Fruit fly (Drosophila melanogaster): ENCODE measurements around the gene CG5880.

The CG5880 gene

dm6 chr3R:27131408-27131807 lies 14.9 kb downstream of the CG5880 start (continued):
- TF ChIP-seq CG18476 (GFP tag; optimal IDR thresholded peaks at IDR 0.05) = no peak
- TF ChIP-seq CG8290 (GFP tag; optimal IDR thresholded peaks at IDR 0.05) = no peak
- TF ChIP-seq CG8290 (tag; optimal IDR thresholded peaks at IDR 0.05) = peak in 1 of 2 experiments; percentile 93
- TF ChIP-seq HHEX (GFP tag; optimal IDR thresholded peaks at IDR 0.05) = peak; percentile 67
- TF ChIP-seq Blimp-1 (GFP tag; optimal IDR thresholded peaks at IDR 0.05) = peak; percentile 1
- TF ChIP-seq Meics (GFP tag; optimal IDR thresholded peaks at IDR 0.05) = peak; percentile 64
- TF ChIP-seq ranshi (GFP tag; IDR thresholded peaks at IDR 0.05) = peak; percentile 9; the same call in 1 of the 2 replicates
- TF ChIP-seq zen2 (GFP tag; IDR thresholded peaks at IDR 0.05; ENCODE audit: partially characterized antibody) = no peak

- TF ChIP-seq Vsx1 (GFP tag; optimal IDR thresholded peaks at IDR 0.05) = no peak
- peak; percentile 64 for TF ChIP-seq sd (tag; optimal IDR thresholded peaks at IDR 0.05)
- TF ChIP-seq CG11093 (GFP tag; IDR thresholded peaks at IDR 0.05) = no peak
- peak in 1 of 2 experiments; percentile 76 for TF ChIP-seq Eip74EF (GFP tag; optimal IDR thresholded peaks at IDR 0.05)
- TF ChIP-seq pros (GFP tag; optimal IDR thresholded peaks at IDR 0.05) = no peak
- TF ChIP-seq CG6683 (GFP tag; optimal IDR thresholded peaks at IDR 0.05) = no peak
- no peak for TF ChIP-seq Aef1 (GFP tag; IDR thresholded peaks at IDR 0.05)
- peak; percentile 21 for TF ChIP-seq onecut (GFP tag; IDR thresholded peaks at IDR 0.05)
- TF ChIP-seq H15 (GFP tag; IDR thresholded peaks at IDR 0.05) = no peak
- TF ChIP-seq ab (GFP tag; optimal IDR thresholded peaks at IDR 0.05) = no peak
- no peak for TF ChIP-seq fd96Cb (tag; optimal IDR thresholded peaks at IDR 0.05)
- no peak for TF ChIP-seq Camta (GFP tag; optimal IDR thresholded peaks at IDR 0.05)
- TF ChIP-seq tna (GFP tag; IDR thresholded peaks at IDR 0.05; ENCODE audit: partially characterized antibody) = no peak
- TF ChIP-seq insv (GFP tag; optimal IDR thresholded peaks at IDR 0.05) = no peak
- TF ChIP-seq CG6854 (GFP tag; optimal IDR thresholded peaks at IDR 0.05) = no peak
- no peak for TF ChIP-seq B-H1 (GFP tag; IDR thresholded peaks at IDR 0.05)
- TF ChIP-seq HLH54F (GFP tag; optimal IDR thresholded peaks at IDR 0.05) = no peak
- no peak for TF ChIP-seq CG4424 (GFP tag; optimal IDR thresholded peaks at IDR 0.05)
- no peak for TF ChIP-seq BtbVII (GFP tag; optimal IDR thresholded peaks at IDR 0.05)
- TF ChIP-seq PHDP (tag; optimal IDR thresholded peaks at IDR 0.05) = no peak
- TF ChIP-seq ems (GFP tag; optimal IDR thresholded peaks at IDR 0.05) = no peak
- no peak for TF ChIP-seq CG7745 (tag; optimal IDR thresholded peaks at IDR 0.05)
- TF ChIP-seq Bdp1 (GFP tag; optimal IDR thresholded peaks at IDR 0.05) = no peak
- no peak for TF ChIP-seq BEAF-32 (GFP tag; optimal IDR thresholded peaks at IDR 0.05)
- TF ChIP-seq CHES-1-like (GFP tag; optimal IDR thresholded peaks at IDR 0.05) = no peak
- TF ChIP-seq zen (tag; optimal IDR thresholded peaks at IDR 0.05) = no peak
- no peak for TF ChIP-seq MTF-1 (GFP tag; optimal IDR thresholded peaks at IDR 0.05; ENCODE audit: borderline replicate concordance)
- TF ChIP-seq CG4360 (GFP tag; IDR thresholded peaks at IDR 0.05) = no peak
- TF ChIP-seq cwo (GFP tag; optimal IDR thresholded peaks at IDR 0.05) = no peak
- no peak for TF ChIP-seq cas (GFP tag; IDR thresholded peaks at IDR 0.05)
- no peak for TF ChIP-seq CG12744 (GFP tag; optimal IDR thresholded peaks at IDR 0.05)
- no peak for TF ChIP-seq gro (GFP tag; optimal IDR thresholded peaks at IDR 0.05)
- TF ChIP-seq amos (GFP tag; IDR thresholded peaks at IDR 0.05; ENCODE audit: partially characterized antibody) = no peak
- no peak for TF ChIP-seq unpg (GFP tag; optimal IDR thresholded peaks at IDR 0.05)
- TF ChIP-seq Dek (tag; optimal IDR thresholded peaks at IDR 0.05) = no peak
- peak; percentile 48 for TF ChIP-seq CG12769 (tag; optimal IDR thresholded peaks at IDR 0.05)
- no peak for TF ChIP-seq Trl (optimal IDR thresholded peaks at IDR 0.05)
- no peak for TF ChIP-seq Trl (GFP tag; optimal IDR thresholded peaks at IDR 0.05)
- no peak for TF ChIP-seq corto (GFP tag; optimal IDR thresholded peaks at IDR 0.05)
- no peak for TF ChIP-seq nerfin-1 (tag; optimal IDR thresholded peaks at IDR 0.05)
- no peak for TF ChIP-seq Nf-YC (tag; optimal IDR thresholded peaks at IDR 0.05)
- TF ChIP-seq Doc2 (GFP tag; IDR thresholded peaks at IDR 0.05) = no peak
Observed at dm6 chr3R:27133992-27134391, 17.4 kb downstream of the CG5880 start.

Data from whole organism, embryonic.